Worm (Caenorhabditis elegans) whole organism, L4 larva: ENCODE measurements around the gene Y38H8A.2.

Source experiments
- ama-1 ChIP-seq: fragments of 150-350 bp; optimal IDR thresholded peaks from 2 replicates; lab custom pipeline; 2014; ENCODE audit warnings: inconsistent platforms, mixed read lengths
- daf-16 ChIP-seq, 3 experiments: sonication (generic microtip); optimal IDR thresholded peaks; 2 replicates each; lab custom pipeline; 2016 to 2017; ENCODE audit warnings: missing genetic modification characterization in 3 of 3, missing genetic modification reagents in 3 of 3, mild to moderate bottlenecking in 2 of 3, missing compliant biosample characterization in 2 of 3, missing biosample characterization in 1 of 3, moderate library complexity in 1 of 3
- dve-1 ChIP-seq: sonication (generic microtip); optimal IDR thresholded peaks from 2 replicates; lab custom pipeline; 2017; ENCODE audit warnings: antibody characterized with exemption, mild to moderate bottlenecking, missing genetic modification characterization, missing compliant biosample characterization; ENCODE audit not compliant: insufficient read depth
- lin-29 ChIP-seq: fragments of 200-800 bp; sonication (Bioruptor generic); IDR thresholded peaks from 2 replicates; pipeline ENCODE4 v1.3.6; 2022; ENCODE audit warnings: missing genetic modification reagents, missing genetic modification characterization, missing compliant biosample characterization
- mep-1 ChIP-seq: fragments of 150-350 bp; sonication (generic microtip); optimal IDR thresholded peaks from 3 replicates; lab custom pipeline; 2014; ENCODE audit warnings: missing biosample characterization, missing genetic modification characterization
- nhr-6 ChIP-seq: fragments of 150-350 bp; optimal IDR thresholded peaks from 2 replicates; lab custom pipeline; 2014; ENCODE audit warnings: missing biosample characterization, missing genetic modification characterization
- unc-62 ChIP-seq, 3 experiments: fragments of 150-350 bp in 1 of 3; sonication (generic microtip); optimal IDR thresholded peaks in 2 of 3; peaks in 1 of 3; 1 replicate in 1 of 3; 2 replicates in 2 of 3; lab custom pipeline; 2014 to 2017; ENCODE audit warnings: missing biosample characterization in 3 of 3, missing genetic modification characterization in 3 of 3, missing genetic modification reagents in 3 of 3, missing genotype in 1 of 3
- zag-1 ChIP-seq: fragments of 150-350 bp; optimal IDR thresholded peaks from 2 replicates; lab custom pipeline; 2014; ENCODE audit warnings: missing biosample characterization, missing genetic modification characterization
- zfp-2 ChIP-seq: sonication (generic microtip); optimal IDR thresholded peaks from 2 replicates; lab custom pipeline; 2016; ENCODE audit warnings: mild to moderate bottlenecking, missing genetic modification characterization, missing compliant biosample characterization

- TF ChIP-seq lin-29 (GFP tag; lab: Robert Waterston, UW) (no peak), daf-16 (GFP tag; optimal IDR thresholded peaks at IDR 0.05; lab: Kevin White, UChicago) (no peak), daf-16 (tag; optimal IDR thresholded peaks at IDR 0.05; lab: Kevin White, UChicago) (no peak), zag-1 (tag; lab: Kevin White, UChicago) (no peak), dve-1 (no peak), nhr-6 (tag; lab: Kevin White, UChicago) (no peak), unc-62 (GFP tag; optimal IDR thresholded peaks at IDR 0.05 in 1 of 2; lab: Kevin White, UChicago) (no peak), unc-62 (tag; optimal IDR thresholded peaks at IDR 0.05; lab: Kevin White, UChicago) (no peak), zfp-2 (tag; lab: Kevin White, UChicago) (no peak), ama-1 (lab: Kevin White, UChicago) (no peak), mep-1 (tag; lab: Kevin White, UChicago) (no peak)
Observed at ce11 chrIV:13429240-13429639, 45.0 kb upstream of the Y38H8A.2 start, which contains the start of gene K09B11.4.
